Worm (Caenorhabditis elegans) whole organism, young adult: ENCODE data around the gene elt-3.

Experiments
- F39B2.1 ChIP-seq: fragments of 200-800 bp; sonication (Bioruptor generic); IDR thresholded peaks from 2 replicates; pipeline ENCODE4 v1.3.6; 2022; ENCODE audit warnings: missing genetic modification reagents, missing genetic modification characterization, missing compliant biosample characterization
- F49E8.2 ChIP-seq: sonication (generic microtip); optimal IDR thresholded peaks from 3 replicates; lab custom pipeline; 2017; ENCODE audit warnings: missing genetic modification characterization, mild to moderate bottlenecking, missing compliant biosample characterization, antibody characterized with exemption, moderate library complexity; ENCODE audit not compliant: insufficient read depth
- F52B5.7 ChIP-seq: sonication (generic microtip); optimal IDR thresholded peaks from 2 replicates; lab custom pipeline; 2016; ENCODE audit warnings: mild to moderate bottlenecking, missing genetic modification characterization, missing compliant biosample characterization
- F57A8.1 ChIP-seq: fragments of 200-800 bp; sonication (Bioruptor generic); optimal IDR thresholded peaks from 2 replicates; lab custom pipeline; 2018; ENCODE audit warnings: mild to moderate bottlenecking, missing genetic modification characterization, moderate library complexity, missing compliant biosample characterization
- F57C9.4 ChIP-seq: sonication (generic microtip); optimal IDR thresholded peaks from 2 replicates; lab custom pipeline; 2017; ENCODE audit warnings: mild to moderate bottlenecking, missing genetic modification characterization, missing compliant biosample characterization
- K11D2.4 ChIP-seq: fragments of 200-800 bp; sonication (Bioruptor generic); IDR thresholded peaks from 2 replicates; pipeline ENCODE4 v1.3.6; 2022; ENCODE audit warnings: missing genetic modification reagents, missing genetic modification characterization, missing compliant biosample characterization
- ZK185.1 ChIP-seq: sonication (generic microtip); optimal IDR thresholded peaks from 2 replicates; lab custom pipeline; 2016; ENCODE audit warnings: mild to moderate bottlenecking, missing genetic modification characterization, missing compliant biosample characterization; ENCODE audit not compliant: poor library complexity, severe bottlenecking
- akir-1 ChIP-seq: fragments of 200-800 bp; sonication (Bioruptor generic); optimal IDR thresholded peaks from 2 replicates; lab custom pipeline; 2018; ENCODE audit warnings: mild to moderate bottlenecking, missing genetic modification characterization, moderate library complexity, missing compliant biosample characterization
- ama-1 ChIP-seq, 3 experiments: fragments of 150-350 bp in 1 of 3; sonication (generic microtip) in 2 of 3; optimal IDR thresholded peaks; 2 replicates each; lab custom pipeline; 2014 to 2018; ENCODE audit warnings: missing biosample characterization in 2 of 3, missing genetic modification characterization in 2 of 3, missing genetic modification reagents in 2 of 3
- aptf-3 ChIP-seq: fragments of 200-800 bp; sonication (Bioruptor generic); IDR thresholded peaks from 2 replicates; pipeline ENCODE4 v1.3.6; 2022; ENCODE audit warnings: missing genetic modification characterization, missing compliant biosample characterization
- attf-3 ChIP-seq: fragments of 200-800 bp; sonication (Bioruptor generic); conservative IDR thresholded peaks from 2 replicates; pipeline ENCODE4 v1.3.6; 2022; ENCODE audit warnings: missing genetic modification reagents, missing genetic modification characterization, missing compliant biosample characterization
- ceh-27 ChIP-seq: fragments of 200-800 bp; sonication (Bioruptor generic); optimal IDR thresholded peaks from 2 replicates; lab custom pipeline; 2018; ENCODE audit warnings: mild to moderate bottlenecking, missing genetic modification characterization, moderate library complexity, missing compliant biosample characterization
- ceh-79 ChIP-seq: sonication (generic microtip); optimal IDR thresholded peaks from 2 replicates; lab custom pipeline; 2017; ENCODE audit warnings: mild to moderate bottlenecking, missing genetic modification characterization, missing compliant biosample characterization
- efl-1 ChIP-seq: fragments of 150-350 bp; optimal IDR thresholded peaks from 2 replicates; lab custom pipeline; 2014; ENCODE audit warnings: missing biosample characterization, missing genetic modification reagents, missing genetic modification characterization
- hmg-1.2 ChIP-seq: fragments of 200-800 bp; sonication (Bioruptor generic); IDR thresholded peaks from 2 replicates; pipeline ENCODE4 v1.3.6; 2022; ENCODE audit warnings: missing genetic modification reagents, missing genetic modification characterization, missing compliant biosample characterization
- hmg-20 ChIP-seq: fragments of 200-800 bp; sonication (Bioruptor generic); IDR thresholded peaks from 2 replicates; pipeline ENCODE4 v1.3.6; 2022; ENCODE audit warnings: missing genetic modification reagents, missing genetic modification characterization, missing compliant biosample characterization
- hrde-1 ChIP-seq: sonication (generic microtip); optimal IDR thresholded peaks from 2 replicates; lab custom pipeline; 2016; ENCODE audit warnings: missing genetic modification characterization, mild to moderate bottlenecking, missing compliant biosample characterization, moderate library complexity, missing genotype, missing genetic modification reagents, borderline replicate concordance
- let-526 ChIP-seq: fragments of 200-800 bp; sonication (Bioruptor generic); IDR thresholded peaks from 2 replicates; pipeline ENCODE4 v1.3.6; 2022; ENCODE audit warnings: missing genetic modification reagents, missing genetic modification characterization, missing compliant biosample characterization
- lin-35 ChIP-seq, 3 experiments: fragments of 150-350 bp in 2 of 3; sonication (generic microtip) in 1 of 3; optimal IDR thresholded peaks; 2 replicates each; lab custom pipeline; 2014 to 2018; ENCODE audit warnings: missing biosample characterization in 3 of 3, missing genetic modification characterization in 3 of 3, missing genetic modification reagents in 3 of 3
- madf-3 ChIP-seq: fragments of 200-800 bp; sonication (Bioruptor generic); IDR thresholded peaks from 2 replicates; pipeline ENCODE4 v1.3.6; 2022; ENCODE audit warnings: missing genetic modification reagents, missing genetic modification characterization, missing compliant biosample characterization
- madf-6 ChIP-seq: fragments of 200-800 bp; sonication (Bioruptor generic); IDR thresholded peaks from 2 replicates; pipeline ENCODE4 v1.3.6; 2022; ENCODE audit warnings: missing genetic modification reagents, missing genetic modification characterization, missing compliant biosample characterization
- nfya-1 ChIP-seq: sonication (generic microtip); optimal IDR thresholded peaks from 2 replicates; lab custom pipeline; 2017; ENCODE audit warnings: antibody characterized with exemption, missing compliant biosample characterization, missing genetic modification characterization, borderline replicate concordance; ENCODE audit not compliant: insufficient read depth
- nfyb-1 ChIP-seq: fragments of 200-800 bp; sonication (Bioruptor generic); IDR thresholded peaks from 2 replicates; pipeline ENCODE4 v1.3.6; 2022; ENCODE audit warnings: missing genetic modification reagents, missing genetic modification characterization, missing compliant biosample characterization
- nhr-179 ChIP-seq: sonication (generic microtip); optimal IDR thresholded peaks from 2 replicates; lab custom pipeline; 2016; ENCODE audit warnings: mild to moderate bottlenecking, missing genetic modification characterization, missing compliant biosample characterization
- nhr-27 ChIP-seq: fragments of 200-800 bp; sonication (Bioruptor generic); optimal IDR thresholded peaks from 2 replicates; lab custom pipeline; 2018; ENCODE audit warnings: mild to moderate bottlenecking, missing genetic modification characterization, moderate library complexity, missing compliant biosample characterization
- pbrm-1 ChIP-seq: fragments of 200-800 bp; sonication (Bioruptor generic); IDR thresholded peaks from 2 replicates; pipeline ENCODE4 v1.3.6; 2022; ENCODE audit warnings: missing genetic modification reagents, missing genetic modification characterization, missing compliant biosample characterization
- rec-8 ChIP-seq, 2 experiments: sonication (generic microtip); optimal IDR thresholded peaks; 2 replicates each; lab custom pipeline; 2016; ENCODE audit warnings: mild to moderate bottlenecking in 2 of 2, missing genetic modification characterization in 2 of 2, missing genetic modification reagents in 2 of 2, missing genotype in 2 of 2, missing biosample characterization in 1 of 2, missing compliant biosample characterization in 1 of 2, moderate library complexity in 1 of 2
- repo-1 ChIP-seq: sonication (generic microtip); optimal IDR thresholded peaks from 2 replicates; lab custom pipeline; 2017; ENCODE audit warnings: mild to moderate bottlenecking, missing genetic modification characterization, missing compliant biosample characterization
- somi-1 ChIP-seq: fragments of 200-800 bp; sonication (Bioruptor generic); optimal IDR thresholded peaks from 2 replicates; lab custom pipeline; 2018; ENCODE audit warnings: mild to moderate bottlenecking, missing genetic modification characterization, missing compliant biosample characterization
- unc-130 ChIP-seq: sonication (generic microtip); optimal IDR thresholded peaks from 2 replicates; lab custom pipeline; 2016; ENCODE audit warnings: missing genetic modification reagents, missing genetic modification characterization, missing compliant biosample characterization
- zfh-2 ChIP-seq: fragments of 200-800 bp; sonication (Bioruptor generic); conservative IDR thresholded peaks from 2 replicates; pipeline ENCODE4 v1.3.6; 2022; ENCODE audit warnings: missing genetic modification reagents, missing genetic modification characterization, missing compliant biosample characterization
- ztf-22 ChIP-seq: fragments of 200-800 bp; sonication (Bioruptor generic); optimal IDR thresholded peaks from 2 replicates; lab custom pipeline; 2018; ENCODE audit warnings: mild to moderate bottlenecking, missing genetic modification characterization, moderate library complexity, missing compliant biosample characterization
- ztf-28 ChIP-seq: fragments of 200-800 bp; sonication (Bioruptor generic); IDR thresholded peaks from 2 replicates; pipeline ENCODE4 v1.3.6; 2022; ENCODE audit warnings: missing genetic modification reagents, missing genetic modification characterization, missing compliant biosample characterization
- ztf-3 ChIP-seq: fragments of 200-800 bp; sonication (Bioruptor generic); optimal IDR thresholded peaks from 2 replicates; lab custom pipeline; 2018; ENCODE audit warnings: mild to moderate bottlenecking, missing genetic modification characterization, missing compliant biosample characterization

elt-3 gene

ce11 chrX:13903328-13903727, 31.3 kb upstream of the elt-3 start, which contains the start of gene sra-39 (continued):
- TF ChIP-seq hrde-1 (tag; lab: Kevin White, UChicago) (no peak), hmg-20 (GFP tag; lab: Robert Waterston, UW) (no peak), madf-6 (GFP tag; lab: Robert Waterston, UW) (no peak), ama-1 (optimal IDR thresholded peaks at IDR 0.05; lab: Kevin White, UChicago) (no peak), ama-1 (GFP tag; optimal IDR thresholded peaks at IDR 0.05; lab: Kevin White, UChicago) (no peak), F57C9.4 (tag; lab: Kevin White, UChicago) (no peak), ztf-3 (GFP tag; lab: Kevin White, UChicago) (no peak), akir-1 (GFP tag; lab: Kevin White, UChicago) (no peak)

- TF ChIP-seq attf-3 (GFP tag; lab: Robert Waterston, UW) (no peak), ZK185.1 (tag; lab: Kevin White, UChicago) (no peak), nfya-1 (tag; lab: Kevin White, UChicago) (no peak), F39B2.1 (GFP tag; lab: Robert Waterston, UW) (no peak), ztf-22 (no peak), F49E8.2 (tag; lab: Kevin White, UChicago) (no peak), somi-1 (GFP tag; lab: Kevin White, UChicago) (no peak), K11D2.4 (GFP tag; lab: Robert Waterston, UW) (no peak), ceh-79 (no peak), F57A8.1 (no peak), unc-130 (GFP tag; lab: Kevin White, UChicago) (no peak), nhr-179 (tag; lab: Kevin White, UChicago) (no peak)
Measured at ce11 chrX:13903769-13904168, 30.9 kb upstream of the elt-3 start.

- no peak for TF ChIP-seq aptf-3 (GFP tag; lab: Robert Waterston, UW)
- no peak for TF ChIP-seq hmg-1.2 (GFP tag; lab: Robert Waterston, UW)
- no peak for TF ChIP-seq pbrm-1 (GFP tag; lab: Robert Waterston, UW)
- no peak for TF ChIP-seq let-526 (GFP tag; lab: Robert Waterston, UW)
Measured at ce11 chrX:13909850-13910249, 24.8 kb upstream of the elt-3 start, which contains the start of gene Y26E6A.3. Gene Y26E6A.3, minus strand, starts transcription at chrX:13909950.

- TF ChIP-seq repo-1 (no peak), efl-1 (GFP tag; lab: Kevin White, UChicago) (no peak), F52B5.7 (tag; lab: Kevin White, UChicago) (no peak), F39B2.1 (GFP tag; lab: Robert Waterston, UW) (no peak), attf-3 (GFP tag; lab: Robert Waterston, UW) (no peak), lin-35 (GFP tag; optimal IDR thresholded peaks at IDR 0.05; lab: Kevin White, UChicago) (no peak), rec-8 (tag; optimal IDR thresholded peaks at IDR 0.05; lab: Kevin White, UChicago) (no peak), nhr-179 (tag; lab: Kevin White, UChicago) (no peak), ceh-27 (no peak), K11D2.4 (GFP tag; lab: Robert Waterston, UW) (no peak)
Measured at ce11 chrX:13913641-13914040, 21.0 kb upstream of the elt-3 start.

- TF ChIP-seq nfyb-1 (no peak), madf-3 (GFP tag; lab: Robert Waterston, UW) (no peak), zfh-2 (GFP tag; lab: Robert Waterston, UW) (no peak), ztf-28 (GFP tag; lab: Robert Waterston, UW) (no peak), ztf-3 (GFP tag; lab: Kevin White, UChicago) (no peak), nhr-27 (tag; lab: Kevin White, UChicago) (no peak)
Measured at ce11 chrX:13914289-13914688, 20.4 kb upstream of the elt-3 start, which contains the start of gene Y26E6A.2. Gene Y26E6A.2, minus strand, starts transcription at chrX:13914389.
